Worm (Caenorhabditis elegans) whole organism, late embryonic: ENCODE measurements around the gene bcf-1.

ENCODE experiments used
- dmd-4 ChIP-seq: sonication (generic microtip); optimal IDR thresholded peaks from 2 replicates; lab custom pipeline; 2016; ENCODE audit warnings: borderline replicate concordance, missing genetic modification characterization, missing compliant biosample characterization
- hlh-8 ChIP-seq: sonication (generic microtip); optimal IDR thresholded peaks from 2 replicates; lab custom pipeline; 2016; ENCODE audit warnings: missing genotype, missing genetic modification characterization, missing compliant biosample characterization
- lin-11 ChIP-seq: fragments of 200-800 bp; sonication (Bioruptor generic); optimal IDR thresholded peaks from 2 replicates; lab custom pipeline; 2018; ENCODE audit warnings: mild to moderate bottlenecking, missing genetic modification characterization, missing compliant biosample characterization
- madf-2 ChIP-seq: sonication (generic microtip); optimal IDR thresholded peaks from 2 replicates; lab custom pipeline; 2017; ENCODE audit warnings: missing genetic modification characterization, missing compliant biosample characterization
- nhr-11 ChIP-seq: fragments of 150-350 bp; optimal IDR thresholded peaks from 2 replicates; lab custom pipeline; 2014; ENCODE audit warnings: missing biosample characterization, missing genetic modification characterization
- pha-4 ChIP-seq: fragments of 150-350 bp; optimal IDR thresholded peaks from 2 replicates; lab custom pipeline; 2018; ENCODE audit warnings: missing biosample characterization, missing genetic modification reagents, missing genetic modification characterization
- pqm-1 ChIP-seq: sonication (generic microtip); optimal IDR thresholded peaks from 2 replicates; lab custom pipeline; 2016; ENCODE audit warnings: missing genetic modification characterization, missing compliant biosample characterization
- rnt-1 ChIP-seq: sonication (generic microtip); optimal IDR thresholded peaks from 2 replicates; lab custom pipeline; 2016; ENCODE audit warnings: missing genetic modification characterization, missing compliant biosample characterization
- tbx-7 ChIP-seq: sonication (generic microtip); optimal IDR thresholded peaks from 2 replicates; lab custom pipeline; 2016; ENCODE audit warnings: missing genotype, missing genetic modification characterization, missing compliant biosample characterization

ce11 chrV:6352350-6352749 lies 56.2 kb downstream of the bcf-1 start:
- peak; percentile 55 for TF ChIP-seq rnt-1 (tag; lab: Kevin White, UChicago)
- no peak for TF ChIP-seq pha-4 (tag; lab: Kevin White, UChicago)
- TF ChIP-seq nhr-11 (tag; lab: Kevin White, UChicago): no peak
- TF ChIP-seq madf-2 (tag; lab: Kevin White, UChicago): no peak
- TF ChIP-seq dmd-4 (tag; lab: Kevin White, UChicago): no peak
- TF ChIP-seq lin-11: no peak
- no peak for TF ChIP-seq tbx-7 (tag; lab: Kevin White, UChicago)
- no peak for TF ChIP-seq hlh-8 (tag; lab: Kevin White, UChicago)
- TF ChIP-seq pqm-1 (tag; lab: Kevin White, UChicago): no peak
